Worm (Caenorhabditis elegans) whole organism, L4/young adult: Measurements from ENCODE around the gene str-220.

Source experiments
- dao-5 ChIP-seq: sonication (generic microtip); optimal IDR thresholded peaks from 2 replicates; lab custom pipeline; 2016; ENCODE audit warnings: missing genotype, missing genetic modification characterization, moderate library complexity, missing compliant biosample characterization
- him-1 ChIP-seq: sonication (generic microtip); optimal IDR thresholded peaks from 2 replicates; lab custom pipeline; 2016; ENCODE audit warnings: missing genotype, missing genetic modification reagents, missing genetic modification characterization, missing compliant biosample characterization

DNA sequence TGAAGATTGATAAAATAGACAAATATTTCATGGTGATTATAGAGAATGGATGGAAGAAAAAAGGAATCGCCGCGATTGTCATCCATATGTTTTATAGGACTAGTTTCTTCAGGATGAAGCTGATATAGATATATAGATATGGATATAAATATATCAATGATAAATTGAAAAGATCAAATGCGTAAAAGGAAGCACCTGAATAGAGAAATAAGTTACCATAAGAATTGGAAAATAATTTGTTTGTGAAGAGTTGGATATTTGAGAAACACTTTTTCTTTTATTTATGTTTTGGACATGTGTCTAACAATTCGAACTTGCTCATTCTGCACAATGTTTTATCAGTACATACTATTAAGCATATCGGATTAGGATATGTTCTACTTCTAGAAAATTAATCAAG lies 16.9 kb upstream of the str-220 start, which contains the start of gene C42D4.13:
- no peak for TF ChIP-seq him-1 (tag; lab: Kevin White, UChicago)
- no peak for TF ChIP-seq dao-5 (tag; lab: Kevin White, UChicago)
